Fruit fly (Drosophila melanogaster) whole organism, wandering third instar larva: ENCODE data around the gene CRAT.

Source experiments
- Abd-B ChIP-seq: fragments of >200 bp; optimal IDR thresholded peaks from 2 replicates; lab custom pipeline; 2017; ENCODE audit warnings: missing biosample characterization, missing genetic modification characterization
- CG9705 ChIP-seq: fragments of 200-800 bp; sonication (Bioruptor generic); optimal IDR thresholded peaks from 2 replicates; lab custom pipeline; 2018; ENCODE audit warnings: missing biosample characterization, mild to moderate bottlenecking, missing genetic modification characterization
- Mio ChIP-seq: sonication (Bioruptor generic); optimal IDR thresholded peaks from 2 replicates; lab custom pipeline; 2016; ENCODE audit warnings: missing biosample characterization, missing genetic modification characterization
- Myc ChIP-seq: fragments of >200 bp; optimal IDR thresholded peaks from 2 replicates; lab custom pipeline; 2017
- OdsH ChIP-seq: fragments of 200-800 bp; sonication (Bioruptor generic); optimal IDR thresholded peaks from 2 replicates; lab custom pipeline; 2016; ENCODE audit warnings: missing biosample characterization, mild to moderate bottlenecking, missing genetic modification characterization
- Sp1 ChIP-seq: fragments of 200-800 bp; sonication (Bioruptor generic); optimal IDR thresholded peaks from 3 replicates; lab custom pipeline; 2019; ENCODE audit warnings: missing biosample characterization, mild to moderate bottlenecking, missing genetic modification characterization, moderate library complexity
- Vsx2 ChIP-seq: fragments of 200-300, 225-300 bp; sonication (Bioruptor generic); optimal IDR thresholded peaks from 2 replicates; lab custom pipeline; 2018; ENCODE audit warnings: missing biosample characterization, missing genetic modification characterization; ENCODE audit not compliant: partially characterized antibody
- br ChIP-seq: fragments of 200-800 bp; sonication (Bioruptor generic); optimal IDR thresholded peaks from 2 replicates; lab custom pipeline; 2016; ENCODE audit warnings: missing biosample characterization, missing genetic modification characterization
- dsf ChIP-seq: sonication (Bioruptor generic); optimal IDR thresholded peaks from 2 replicates; lab custom pipeline; 2016; ENCODE audit warnings: missing biosample characterization, missing genetic modification characterization, borderline replicate concordance
- lola ChIP-seq: fragments of >200 bp; optimal IDR thresholded peaks from 2 replicates; lab custom pipeline; 2017; ENCODE audit warnings: missing biosample characterization, missing genetic modification characterization
- pan ChIP-seq: fragments of >200 bp; optimal IDR thresholded peaks from 2 replicates; lab custom pipeline; 2017

DNA sequence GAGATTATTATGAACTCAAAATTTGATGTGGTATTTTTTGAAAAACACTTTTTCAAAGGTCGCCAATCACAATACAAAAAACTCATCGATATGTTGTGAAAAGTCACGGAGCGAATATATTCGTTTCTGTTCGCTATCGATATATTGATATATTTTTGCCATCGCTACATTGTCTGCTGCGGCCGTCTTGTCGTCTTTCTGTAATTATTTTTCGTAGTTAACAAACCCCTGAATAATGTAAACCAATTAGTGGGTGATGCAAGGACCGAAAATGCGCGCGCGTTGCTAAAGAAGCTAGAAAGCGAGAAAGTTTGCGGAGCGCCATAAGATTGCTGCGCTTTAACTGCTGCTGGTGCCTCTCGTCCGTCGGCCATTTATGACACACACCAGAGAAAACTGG, 25.1 kb downstream of the CRAT start, which contains the start of gene Pak:
- TF ChIP-seq CG9705: no peak
- TF ChIP-seq lola (GFP tag; lab: Kevin White, UChicago): no peak
- TF ChIP-seq Vsx2 (GFP tag; lab: Kevin White, UChicago): no peak
- TF ChIP-seq Myc (lab: Kevin White, UChicago): no peak
- TF ChIP-seq Abd-B (GFP tag; lab: Kevin White, UChicago): no peak
- no peak for TF ChIP-seq Sp1 (GFP tag; lab: Kevin White, UChicago)
- TF ChIP-seq Mio: no peak
- TF ChIP-seq br: no peak
- TF ChIP-seq pan (lab: Kevin White, UChicago): no peak
- no peak for TF ChIP-seq dsf (GFP tag; lab: Kevin White, UChicago)
- TF ChIP-seq OdsH (GFP tag; lab: Kevin White, UChicago): no peak
